Fruit fly (Drosophila melanogaster) whole organism, prepupa: Measurements from ENCODE around the gene alpha4GT2.

ENCODE experiments used
- CG10631 ChIP-seq: fragments of 200-800 bp; sonication (Bioruptor generic); optimal IDR thresholded peaks from 2 replicates; lab custom pipeline; 2016; ENCODE audit warnings: missing biosample characterization, missing genetic modification characterization
- CG4318 ChIP-seq: fragments of 200-800 bp; sonication (Bioruptor generic); optimal IDR thresholded peaks from 3 replicates; lab custom pipeline; 2017; ENCODE audit warnings: missing biosample characterization, mild to moderate bottlenecking, missing genetic modification characterization
- CG6854 ChIP-seq: fragments of 200-800 bp; sonication (Bioruptor generic); optimal IDR thresholded peaks from 2 replicates; lab custom pipeline; 2017; ENCODE audit warnings: missing biosample characterization, mild to moderate bottlenecking, missing genetic modification characterization
- CG7368 ChIP-seq: fragments of 200-800 bp; sonication (Bioruptor generic); optimal IDR thresholded peaks from 3 replicates; lab custom pipeline; 2016; ENCODE audit warnings: missing biosample characterization, missing genetic modification characterization
- CG8119 ChIP-seq: fragments of 200-800 bp; sonication (Bioruptor generic); IDR thresholded peaks from 3 replicates; pipeline ENCODE4 v1.3.6; 2022; ENCODE audit warnings: missing biosample characterization, missing genetic modification characterization
- CG9139 ChIP-seq: fragments of 200-800 bp; sonication (Bioruptor generic); optimal IDR thresholded peaks from 3 replicates; lab custom pipeline; 2017; ENCODE audit warnings: missing biosample characterization, mild to moderate bottlenecking, missing genetic modification characterization
- Sox102F ChIP-seq: fragments of 200-800 bp; sonication (Bioruptor generic); optimal IDR thresholded peaks from 2 replicates; lab custom pipeline; 2016; ENCODE audit warnings: missing biosample characterization, mild to moderate bottlenecking, missing genetic modification characterization
- Sox15 ChIP-seq: fragments of 200-800 bp; sonication (Bioruptor generic); optimal IDR thresholded peaks from 3 replicates; lab custom pipeline; 2016; ENCODE audit warnings: missing biosample characterization, missing genetic modification characterization
- acj6 ChIP-seq: fragments of 200-800 bp; sonication (Bioruptor generic); optimal IDR thresholded peaks from 3 replicates; lab custom pipeline; 2016; ENCODE audit warnings: missing biosample characterization, missing genetic modification characterization
- lz ChIP-seq: fragments of 200-800 bp; sonication (Bioruptor generic); optimal IDR thresholded peaks from 3 replicates; lab custom pipeline; 2016; ENCODE audit warnings: missing biosample characterization, missing genetic modification characterization
- salr ChIP-seq, 2 experiments: fragments of 200-800 bp; sonication (Bioruptor generic); optimal IDR thresholded peaks; 3 replicates each; lab custom pipeline; 2016 to 2018; ENCODE audit warnings: missing biosample characterization in 2 of 2, missing genetic modification characterization in 2 of 2, mild to moderate bottlenecking in 1 of 2

- TF ChIP-seq CG4318 (GFP tag; lab: Kevin White, UChicago) (peak; percentile 58), Sox102F (GFP tag; lab: Kevin White, UChicago) (peak; percentile 29), CG6854 (no peak), CG9139 (GFP tag; lab: Kevin White, UChicago) (no peak), acj6 (GFP tag; lab: Kevin White, UChicago) (peak; percentile 39), lz (GFP tag; lab: Kevin White, UChicago) (no peak), CG10631 (GFP tag; lab: Kevin White, UChicago) (no peak), CG7368 (GFP tag; lab: Kevin White, UChicago) (no peak), CG8119 (GFP tag; lab: Robert Waterston, UW) (peak; percentile 78; the same call in 2 of the 3 replicates), Sox15 (no peak), salr (GFP tag; optimal IDR thresholded peaks at IDR 0.05; lab: Kevin White, UChicago) (peak in 1 of 2 experiments; percentile 65)
These were observed 47.3 kb downstream of the alpha4GT2 start for dm6 chr3R:25879324-25879766.
